Worm (Caenorhabditis elegans): ENCODE data around the gene C49F8.1.

C49F8.1 gene

DNA sequence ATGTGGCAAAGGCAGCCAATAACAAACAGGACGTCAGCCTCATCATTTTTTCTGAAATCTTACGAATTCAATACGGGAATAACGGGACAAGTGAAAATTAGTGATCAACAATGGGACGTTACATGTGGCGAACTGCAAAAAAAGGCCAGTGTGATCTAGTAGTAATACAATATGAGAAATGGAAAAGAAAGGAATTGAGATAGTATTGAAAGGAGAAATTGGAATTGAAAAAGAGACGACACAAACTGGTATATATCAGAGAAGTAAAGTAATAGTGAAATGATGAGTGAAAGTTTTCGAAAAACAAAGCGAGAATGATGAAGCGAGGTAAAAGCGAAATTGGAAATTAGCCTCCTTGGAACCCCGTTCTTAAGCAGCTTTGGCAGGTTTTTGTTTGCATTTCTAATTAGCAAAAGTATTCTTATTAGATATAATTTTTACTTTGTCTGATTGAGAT is 22.7 kb upstream of the C49F8.1 start, which contains the start of gene C49F8.3 (continued):
- TF ChIP-seq sox-4 (tag; optimal IDR thresholded peaks at IDR 0.05) = no peak
- TF ChIP-seq nhr-11 (tag; optimal IDR thresholded peaks at IDR 0.05) = no peak

ce11 chrX:13384743-13385142 is 19.9 kb upstream of the C49F8.1 start:
- TF ChIP-seq rnt-1 (tag; optimal IDR thresholded peaks at IDR 0.05) (no peak), unc-30 (tag; optimal IDR thresholded peaks at IDR 0.05) (no peak), jun-1 (tag; optimal IDR thresholded peaks at IDR 0.05) (no peak), ceh-82 (tag; optimal IDR thresholded peaks at IDR 0.05) (no peak), hpl-2 (GFP tag; optimal IDR thresholded peaks at IDR 0.05) (no peak), efl-3 (GFP tag; optimal IDR thresholded peaks at IDR 0.05) (no peak), ceh-63 (GFP tag; optimal IDR thresholded peaks at IDR 0.05) (no peak), skn-1 (tag; optimal IDR thresholded peaks at IDR 0.05) (no peak), nhr-20 (tag; optimal IDR thresholded peaks at IDR 0.05) (no peak), sox-4 (tag; optimal IDR thresholded peaks at IDR 0.05) (no peak)

ce11 chrX:13383273-13383672 is 18.5 kb upstream of the C49F8.1 start:
- TF ChIP-seq nhr-20 (tag; optimal IDR thresholded peaks at IDR 0.05) = peak; percentile 9
- TF ChIP-seq rnt-1 (tag; optimal IDR thresholded peaks at IDR 0.05) = peak; percentile 61
- peak; percentile 4 to 34 for TF ChIP-seq lsy-2 (tag; optimal IDR thresholded peaks at IDR 0.05)
- peak; percentile 28 for TF ChIP-seq snu-23 (GFP tag; optimal IDR thresholded peaks at IDR 0.05)
- peak; percentile 70 for TF ChIP-seq nhr-71 (tag; optimal IDR thresholded peaks at IDR 0.05)
- peak; percentile 64 for TF ChIP-seq lin-14 (GFP tag; optimal IDR thresholded peaks at IDR 0.05)
- TF ChIP-seq mep-1 (tag; optimal IDR thresholded peaks at IDR 0.05) = peak; percentile 32
- TF ChIP-seq isw-1 (GFP tag; IDR thresholded peaks at IDR 0.05) = no peak
- peak; percentile 38 for TF ChIP-seq nhr-19 (GFP tag; conservative IDR thresholded peaks at IDR 0.05)
- TF ChIP-seq tbx-2 (tag; optimal IDR thresholded peaks at IDR 0.05) = no peak
- no peak for TF ChIP-seq unc-98 (GFP tag; IDR thresholded peaks at IDR 0.05)

DNA sequence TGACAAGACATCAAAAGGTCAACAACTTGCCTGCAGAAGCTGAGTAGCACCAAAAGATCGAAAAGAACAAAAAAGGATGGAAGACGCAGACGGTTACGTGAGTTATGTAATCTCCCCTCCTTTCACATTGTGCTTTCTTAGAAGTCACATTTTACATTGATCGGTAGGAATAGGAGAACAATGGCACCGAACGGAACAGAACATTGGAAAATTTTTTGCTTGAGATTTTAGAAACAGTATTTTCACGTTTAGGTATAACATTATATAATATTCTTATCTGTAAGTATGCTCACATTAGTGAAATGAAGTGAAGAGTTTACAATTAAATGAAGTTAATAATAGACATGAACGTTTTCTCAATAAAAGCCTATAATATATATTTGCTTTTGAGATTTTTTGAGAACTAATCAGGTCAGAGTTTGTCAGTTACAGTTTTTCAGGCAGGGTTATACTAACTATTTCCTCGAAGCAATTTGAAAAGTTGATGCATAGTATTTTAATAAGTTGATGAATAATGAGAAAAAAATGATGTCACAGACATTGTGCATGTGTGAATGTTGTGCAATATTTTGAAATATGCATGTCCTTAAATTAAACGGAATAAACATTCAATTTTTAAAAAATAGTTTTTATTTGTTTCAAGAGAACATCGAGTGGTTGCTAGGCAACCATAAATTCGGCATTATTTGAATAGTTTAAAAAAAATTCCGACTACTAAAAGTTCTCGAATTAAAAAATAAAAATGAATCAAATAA is 16.4 kb upstream of the C49F8.1 start:
- TF ChIP-seq mdl-1 (tag; optimal IDR thresholded peaks at IDR 0.05) = no peak
- TF ChIP-seq mab-9 (GFP tag; IDR thresholded peaks at IDR 0.05) = no peak
- peak; percentile 20 for TF ChIP-seq lin-14 (GFP tag; optimal IDR thresholded peaks at IDR 0.05)
- TF ChIP-seq fkh-8 (tag; optimal IDR thresholded peaks at IDR 0.05) = peak; percentile 33
- TF ChIP-seq ceh-82 (tag; optimal IDR thresholded peaks at IDR 0.05) = peak in 1 of 3 experiments; percentile 18

DNA sequence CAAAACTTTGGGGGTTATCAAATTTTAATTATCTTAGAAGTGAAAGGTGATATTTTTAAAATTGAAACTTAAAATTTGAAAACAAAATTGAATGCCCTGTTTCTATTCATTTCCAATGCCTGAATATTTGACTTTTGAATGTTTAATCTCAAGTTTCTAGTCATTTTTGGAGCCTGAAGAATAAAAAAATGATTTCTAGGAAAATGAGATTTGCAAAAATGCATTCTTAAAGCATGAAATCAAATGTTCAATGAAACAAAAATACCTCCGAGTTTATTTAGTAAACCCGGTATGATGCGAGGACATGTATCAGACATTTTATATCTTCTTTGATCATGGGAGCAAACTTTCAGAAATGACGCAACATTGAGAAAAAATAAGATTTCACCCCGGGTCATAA is 14.3 kb upstream of the C49F8.1 start:
- TF ChIP-seq ceh-90 (tag; optimal IDR thresholded peaks at IDR 0.05) (no peak), nhr-11 (tag; optimal IDR thresholded peaks at IDR 0.05) (peak; percentile 72)

ce11 chrX:13376851-13377250 is 12.1 kb upstream of the C49F8.1 start, which contains the start of the genes C49F8.14 and gem-1:
Gene C49F8.14, minus strand, starts transcription at chrX:13376949.
Gene gem-1, minus strand, starts transcription at chrX:13376992.
- no peak for TF ChIP-seq ceh-90 (tag; optimal IDR thresholded peaks at IDR 0.05)

- no peak for TF ChIP-seq efl-1 (optimal IDR thresholded peaks at IDR 0.05)
- TF ChIP-seq efl-1 (GFP tag; optimal IDR thresholded peaks at IDR 0.05 in 1 of 2) = peak in 1 of 2 experiments; percentile 62
- TF ChIP-seq C16A3.4 (tag; optimal IDR thresholded peaks at IDR 0.05) = no peak
- TF ChIP-seq pag-3 (tag; optimal IDR thresholded peaks at IDR 0.05; ENCODE audit: borderline replicate concordance, insufficient read depth) = no peak
Observed at ce11 chrX:13376185-13376584, 11.4 kb upstream of the C49F8.1 start.

Data from whole organism, L1 larva.